Fruit fly (Drosophila melanogaster) whole organism: ENCODE measurements around the gene ac.

Experiments
- CG8478 ChIP-seq: fragments of >200 bp; optimal IDR thresholded peaks from 2 replicates; lab custom pipeline; 2018; ENCODE audit warnings: inconsistent platforms
- Dll ChIP-seq: fragments of >200 bp; optimal IDR thresholded peaks from 2 replicates; lab custom pipeline; 2017
- EcR ChIP-seq, 2 experiments: fragments of >200 bp; optimal IDR thresholded peaks; 2 replicates each; lab custom pipeline; 2017; ENCODE audit warnings: missing biosample characterization in 2 of 2, missing genetic modification characterization in 2 of 2, missing genetic modification reagents in 2 of 2
- pan ChIP-seq: fragments of >200 bp; optimal IDR thresholded peaks from 2 replicates; lab custom pipeline; 2017
- usp ChIP-seq: fragments of >200 bp; optimal IDR thresholded peaks from 2 replicates; lab custom pipeline; 2017; ENCODE audit warnings: missing biosample characterization, missing genetic modification characterization, mixed read lengths

DNA sequence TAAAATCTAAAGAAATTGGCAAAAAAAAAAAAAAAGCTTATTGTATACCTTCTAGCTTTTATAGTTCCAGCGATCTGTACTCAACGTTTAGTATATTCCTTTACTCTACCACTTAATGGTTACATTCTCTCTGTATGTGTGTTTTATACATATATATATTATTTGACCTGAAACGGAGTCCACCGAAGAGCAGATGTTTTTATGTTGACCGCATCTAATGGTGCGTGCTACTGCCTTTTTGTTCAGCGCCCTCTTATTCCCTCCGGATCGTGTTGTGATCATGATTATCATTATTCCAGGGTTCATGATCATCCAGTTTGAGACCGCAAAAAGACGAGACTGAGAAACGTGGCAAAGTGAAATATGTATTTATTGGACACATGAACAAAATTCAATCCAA, 22.4 kb downstream of the ac start:
- no peak for TF ChIP-seq EcR (GFP tag; optimal IDR thresholded peaks at IDR 0.05; lab: Kevin White, UChicago)
- TF ChIP-seq usp (GFP tag; lab: Kevin White, UChicago), result no peak
- TF ChIP-seq Dll, result no peak
- TF ChIP-seq pan, result no peak
- TF ChIP-seq CG8478, result no peak
